Fruit fly (Drosophila melanogaster) whole organism, embryonic: ENCODE data around the gene cup.

ENCODE experiments used
- Asciz ChIP-seq: fragments of 200-800 bp; sonication (Bioruptor generic); optimal IDR thresholded peaks from 2 replicates; lab custom pipeline; 2017; ENCODE audit warnings: missing biosample characterization, mild to moderate bottlenecking, missing genetic modification characterization, missing genetic modification reagents
- CG10209 ChIP-seq: fragments of 200-800 bp; sonication (Bioruptor generic); optimal IDR thresholded peaks from 3 replicates; lab custom pipeline; 2017; ENCODE audit warnings: missing biosample characterization, mild to moderate bottlenecking, missing genetic modification characterization, missing genetic modification reagents
- CG10431 ChIP-seq: fragments of 200-800 bp; sonication (Bioruptor generic); optimal IDR thresholded peaks from 3 replicates; lab custom pipeline; 2018; ENCODE audit warnings: missing biosample characterization, mild to moderate bottlenecking, missing genetic modification characterization
- CG11085 ChIP-seq: fragments of 200-800 bp; sonication (Bioruptor generic); IDR thresholded peaks from 2 replicates; pipeline ENCODE4 v1.3.6; 2022; ENCODE audit warnings: missing biosample characterization, missing genetic modification characterization
- CG12659 ChIP-seq: fragments of 200-800 bp; sonication (Bioruptor generic); optimal IDR thresholded peaks from 3 replicates; lab custom pipeline; 2017; ENCODE audit warnings: mild to moderate bottlenecking, missing biosample characterization, missing genetic modification reagents, missing genetic modification characterization
- CG14667 ChIP-seq: fragments of 200-800 bp; sonication (Bioruptor generic); IDR thresholded peaks from 2 replicates; pipeline ENCODE4 v1.3.6; 2022; ENCODE audit warnings: missing biosample characterization, missing genetic modification characterization
- CG17385 ChIP-seq: fragments of 200-800 bp; sonication (Bioruptor generic); optimal IDR thresholded peaks from 3 replicates; lab custom pipeline; 2018; ENCODE audit warnings: missing biosample characterization, mild to moderate bottlenecking, missing genetic modification characterization
- CG2875 ChIP-seq: fragments of 200-800 bp; sonication (Bioruptor generic); optimal IDR thresholded peaks from 2 replicates; lab custom pipeline; 2017; ENCODE audit warnings: missing biosample characterization, mild to moderate bottlenecking, missing genetic modification characterization, missing genetic modification reagents
- CG3838 ChIP-seq: fragments of 200-800 bp; sonication (Bioruptor generic); optimal IDR thresholded peaks from 3 replicates; lab custom pipeline; 2016; ENCODE audit warnings: missing biosample characterization, missing genetic modification characterization
- CG4282 ChIP-seq: fragments of 200-800 bp; sonication (Bioruptor generic); optimal IDR thresholded peaks from 2 replicates; lab custom pipeline; 2016; ENCODE audit warnings: missing biosample characterization, missing genetic modification characterization
- CG4424 ChIP-seq: fragments of 200-800 bp; sonication (Bioruptor generic); optimal IDR thresholded peaks from 3 replicates; lab custom pipeline; 2016; ENCODE audit warnings: missing biosample characterization, missing genetic modification characterization
- CG4617 ChIP-seq: fragments of 200-800 bp; sonication (Bioruptor generic); optimal IDR thresholded peaks from 3 replicates; lab custom pipeline; 2016; ENCODE audit warnings: missing biosample characterization, missing genetic modification characterization, borderline replicate concordance
- CG4707 ChIP-seq: fragments of 200-800 bp; sonication (Bioruptor generic); optimal IDR thresholded peaks from 2 replicates; lab custom pipeline; 2018; ENCODE audit warnings: missing biosample characterization, mild to moderate bottlenecking, missing genetic modification characterization, moderate library complexity
- CG6175 ChIP-seq: fragments of 200-800 bp; sonication (Bioruptor generic); IDR thresholded peaks from 3 replicates; pipeline ENCODE4 v1.3.6; 2022; ENCODE audit warnings: missing biosample characterization, missing genetic modification characterization
- CG6854 ChIP-seq: fragments of 200-800 bp; sonication (Bioruptor generic); optimal IDR thresholded peaks from 3 replicates; lab custom pipeline; 2017; ENCODE audit warnings: missing biosample characterization, mild to moderate bottlenecking, missing genetic modification characterization
- Camta ChIP-seq: fragments of 200-800 bp; sonication (Bioruptor generic); optimal IDR thresholded peaks from 2 replicates; lab custom pipeline; 2016; ENCODE audit warnings: missing biosample characterization, missing genetic modification characterization
- D ChIP-seq, 2 experiments: fragments of 200-800 bp in 1 of 2; fragments of >200 bp in 1 of 2; sonication (Bioruptor generic) in 1 of 2; optimal IDR thresholded peaks; 2 replicates in 1 of 2; 3 replicates in 1 of 2; lab custom pipeline; 2017; ENCODE audit warnings: mild to moderate bottlenecking in 1 of 2, missing biosample characterization in 1 of 2, missing genetic modification characterization in 1 of 2, missing genetic modification reagents in 1 of 2
- Doc2 ChIP-seq: fragments of 200-800 bp; sonication (Bioruptor generic); IDR thresholded peaks from 2 replicates; pipeline ENCODE4 v1.3.6; 2022; ENCODE audit warnings: missing biosample characterization, missing genetic modification characterization
- Ets97D ChIP-seq: fragments of 200-800 bp; sonication (Bioruptor generic); optimal IDR thresholded peaks from 3 replicates; lab custom pipeline; 2016; ENCODE audit warnings: missing biosample characterization, missing genetic modification characterization
- HLHmδ ChIP-seq: fragments of 200-800 bp; sonication (Bioruptor generic); optimal IDR thresholded peaks from 2 replicates; lab custom pipeline; 2018; ENCODE audit warnings: missing biosample characterization, mild to moderate bottlenecking, missing genetic modification characterization, moderate library complexity
- Hr78 ChIP-seq, 2 experiments: fragments of 200-800 bp in 1 of 2; fragments of >200 bp in 1 of 2; sonication (Bioruptor generic) in 1 of 2; optimal IDR thresholded peaks; 2 replicates each; lab custom pipeline; 2017 to 2019; ENCODE audit warnings: missing biosample characterization in 2 of 2, missing genetic modification characterization in 2 of 2, mild to moderate bottlenecking in 1 of 2, moderate library complexity in 1 of 2
- Lpt ChIP-seq: fragments of >200 bp; optimal IDR thresholded peaks from 2 replicates; lab custom pipeline; 2018; ENCODE audit warnings: missing biosample characterization, missing genetic modification characterization
- Mad ChIP-seq: fragments of 200-800 bp; sonication (Bioruptor generic); optimal IDR thresholded peaks from 2 replicates; lab custom pipeline; 2016; ENCODE audit warnings: missing biosample characterization, missing genetic modification characterization
- Opbp ChIP-seq: fragments of 200-800 bp; sonication (Bioruptor generic); IDR thresholded peaks from 3 replicates; pipeline ENCODE4 v1.3.6; 2022; ENCODE audit warnings: missing biosample characterization, missing genetic modification characterization; ENCODE audit not compliant: partially characterized antibody
- Side ChIP-seq: fragments of 200-800 bp; sonication (Bioruptor generic); optimal IDR thresholded peaks from 2 replicates; lab custom pipeline; 2016; ENCODE audit warnings: missing biosample characterization, missing genetic modification characterization
- Sin3A ChIP-seq: fragments of >200 bp; optimal IDR thresholded peaks from 2 replicates; lab custom pipeline; 2018
- Usf ChIP-seq: fragments of 200-800 bp; sonication (Bioruptor generic); optimal IDR thresholded peaks from 2 replicates; lab custom pipeline; 2017; ENCODE audit warnings: missing genotype, missing biosample characterization, missing genetic modification characterization
- YL-1 ChIP-seq: fragments of 200-800 bp; sonication (Bioruptor generic); optimal IDR thresholded peaks from 3 replicates; lab custom pipeline; 2017; ENCODE audit warnings: missing biosample characterization, mild to moderate bottlenecking, missing genetic modification characterization
- al ChIP-seq: fragments of 200-800 bp; sonication (Bioruptor generic); IDR thresholded peaks from 2 replicates; pipeline ENCODE4 v1.3.6; 2022; ENCODE audit warnings: missing biosample characterization, missing genetic modification characterization
- btn ChIP-seq: fragments of 200-800 bp; sonication (Bioruptor generic); optimal IDR thresholded peaks from 2 replicates; lab custom pipeline; 2016; ENCODE audit warnings: missing biosample characterization, missing genetic modification characterization
- caup ChIP-seq: fragments of 200-800 bp; sonication (Bioruptor generic); optimal IDR thresholded peaks from 3 replicates; lab custom pipeline; 2017; ENCODE audit warnings: missing biosample characterization, mild to moderate bottlenecking, missing genetic modification characterization, moderate library complexity; ENCODE audit not compliant: severe bottlenecking
- cg ChIP-seq: fragments of 200-800 bp; sonication (Bioruptor generic); optimal IDR thresholded peaks from 3 replicates; lab custom pipeline; 2019; ENCODE audit warnings: missing biosample characterization, mild to moderate bottlenecking, missing genetic modification characterization, moderate library complexity
- croc ChIP-seq: fragments of 200-800 bp; sonication (Bioruptor generic); conservative IDR thresholded peaks from 3 replicates; pipeline ENCODE4 v1.3.6; 2022; ENCODE audit warnings: missing biosample characterization, missing genetic modification characterization
- da ChIP-seq: fragments of 200-800 bp; sonication (Bioruptor generic); optimal IDR thresholded peaks from 2 replicates; lab custom pipeline; 2016; ENCODE audit warnings: missing biosample characterization, missing genetic modification characterization
- dan ChIP-seq: fragments of 200-800 bp; sonication (Bioruptor generic); IDR thresholded peaks from 2 replicates; pipeline ENCODE4 v1.3.6; 2022; ENCODE audit warnings: missing biosample characterization, missing genetic modification characterization
- fd64A ChIP-seq: fragments of 200-800 bp; sonication (Bioruptor generic); optimal IDR thresholded peaks from 3 replicates; lab custom pipeline; 2018; ENCODE audit warnings: missing biosample characterization, mild to moderate bottlenecking, missing genetic modification characterization
- fd96Cb ChIP-seq: fragments of 200-800 bp; sonication (Bioruptor generic); optimal IDR thresholded peaks from 2 replicates; lab custom pipeline; 2018; ENCODE audit warnings: missing biosample characterization, mild to moderate bottlenecking, missing genetic modification characterization, moderate library complexity
- gce ChIP-seq: fragments of 200-800 bp; sonication (Bioruptor generic); IDR thresholded peaks from 3 replicates; pipeline ENCODE4 v1.3.6; 2022; ENCODE audit warnings: missing biosample characterization, missing genetic modification characterization
- hth ChIP-seq: fragments of >200 bp; optimal IDR thresholded peaks from 2 replicates; lab custom pipeline; 2017; ENCODE audit warnings: inconsistent platforms
- kni ChIP-seq: fragments of 200-800 bp; sonication (Bioruptor generic); optimal IDR thresholded peaks from 3 replicates; lab custom pipeline; 2017; ENCODE audit warnings: mild to moderate bottlenecking, missing biosample characterization, missing genetic modification reagents, missing genetic modification characterization
- knrl ChIP-seq: fragments of 200-800 bp; sonication (Bioruptor generic); IDR thresholded peaks from 3 replicates; pipeline ENCODE4 v1.3.6; 2022; ENCODE audit warnings: missing biosample characterization, missing genetic modification characterization; ENCODE audit not compliant: partially characterized antibody
- mam ChIP-seq: fragments of 200-800 bp; sonication (Bioruptor generic); optimal IDR thresholded peaks from 3 replicates; lab custom pipeline; 2016; ENCODE audit warnings: missing biosample characterization, missing genetic modification characterization
- pzg ChIP-seq: fragments of 200-800 bp; sonication (Bioruptor generic); optimal IDR thresholded peaks from 3 replicates; lab custom pipeline; 2018; ENCODE audit warnings: missing biosample characterization, mild to moderate bottlenecking, missing genetic modification characterization, moderate library complexity
- ro ChIP-seq: fragments of 200-800 bp; sonication (Bioruptor generic); IDR thresholded peaks from 2 replicates; pipeline ENCODE4 v1.3.6; 2022; ENCODE audit warnings: missing biosample characterization, missing genetic modification characterization
- row ChIP-seq: fragments of 200-800 bp; sonication (Bioruptor generic); IDR thresholded peaks from 3 replicates; pipeline ENCODE4 v1.3.6; 2022; ENCODE audit warnings: missing biosample characterization, missing genetic modification characterization
- sd ChIP-seq: fragments of 200-800 bp; sonication (Bioruptor generic); optimal IDR thresholded peaks from 3 replicates; lab custom pipeline; 2018; ENCODE audit warnings: missing biosample characterization, mild to moderate bottlenecking, missing genetic modification characterization, moderate library complexity
- sens ChIP-seq: fragments of 200-800 bp; sonication (Bioruptor generic); peaks from one replicate; lab custom pipeline; 2016; ENCODE audit warnings: missing biosample characterization, missing genetic modification characterization
- so ChIP-seq: fragments of 200-800 bp; sonication (Bioruptor generic); IDR thresholded peaks from 3 replicates; pipeline ENCODE4 v1.3.6; 2022; ENCODE audit warnings: missing biosample characterization, missing genetic modification characterization
- wdn ChIP-seq: fragments of 200-800 bp; sonication (Bioruptor generic); IDR thresholded peaks from 2 replicates; pipeline ENCODE4 v1.3.6; 2022; ENCODE audit warnings: missing biosample characterization, missing genetic modification characterization
- zfh2 ChIP-seq: fragments of 200-800 bp; sonication (Bioruptor generic); optimal IDR thresholded peaks from 2 replicates; lab custom pipeline; 2016; ENCODE audit warnings: missing biosample characterization, missing genetic modification characterization

Gene cup

DNA sequence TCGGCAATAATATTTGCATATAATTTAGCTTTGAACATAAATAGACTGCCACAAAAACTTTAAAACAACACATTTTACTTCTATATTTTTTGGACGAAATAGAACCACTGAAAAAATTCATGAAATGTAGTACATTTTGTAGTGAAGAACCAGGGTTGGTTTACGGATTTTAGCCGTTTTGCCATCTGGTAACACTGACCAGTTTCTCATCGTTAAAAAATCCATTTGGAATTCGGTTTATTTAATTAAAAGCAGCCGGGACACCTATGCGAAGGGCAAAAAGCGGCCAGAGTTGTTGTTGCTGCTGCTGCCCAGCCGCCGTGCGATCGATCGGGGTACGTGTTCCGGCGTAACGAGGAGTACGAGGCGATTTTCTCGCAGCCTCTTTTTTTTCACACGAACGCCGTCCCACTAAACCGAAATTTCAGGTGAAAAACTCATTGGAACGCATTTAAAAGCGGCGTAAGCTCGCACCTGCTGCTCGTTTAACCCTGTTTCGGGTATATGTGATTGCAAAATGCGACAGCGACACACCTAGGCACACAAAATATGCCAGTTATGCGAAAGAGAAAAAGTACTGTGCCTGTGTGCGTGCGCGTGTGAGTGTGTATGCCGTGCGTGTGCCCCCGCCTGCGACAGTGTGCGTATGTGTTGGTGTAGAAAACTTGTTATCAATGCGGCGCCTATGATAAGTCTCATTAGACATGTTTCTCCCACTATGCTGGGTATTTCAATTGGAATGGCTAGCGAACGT, 60.5 kb downstream of the cup start, which contains the start of gene Liprin-alpha (continued):
- TF ChIP-seq CG14667 (GFP tag; lab: Robert Waterston, UW) (no peak), Side (GFP tag; lab: Kevin White, UChicago) (no peak), al (GFP tag; lab: Robert Waterston, UW) (no peak), Doc2 (no peak), CG12659 (GFP tag; lab: Kevin White, UChicago) (no peak), caup (GFP tag; lab: Kevin White, UChicago) (no peak), Asciz (no peak), hth (lab: Kevin White, UChicago) (no peak), Hr78 (GFP tag; optimal IDR thresholded peaks at IDR 0.05; lab: Kevin White, UChicago) (peak in 1 of 2 experiments; percentile 57), HLHmδ (GFP tag; lab: Kevin White, UChicago) (no peak), D (optimal IDR thresholded peaks at IDR 0.05; lab: Kevin White, UChicago) (peak; percentile 84), D (GFP tag; optimal IDR thresholded peaks at IDR 0.05; lab: Kevin White, UChicago) (no peak), sens (GFP tag; lab: Kevin White, UChicago) (peak; percentile 43), CG6175 (GFP tag; lab: Robert Waterston, UW) (peak; percentile 96), so (GFP tag; lab: Robert Waterston, UW) (no peak), kni (GFP tag; lab: Kevin White, UChicago) (no peak), zfh2 (GFP tag; lab: Kevin White, UChicago) (no peak), CG6854 (no peak), CG10431 (GFP tag; lab: Kevin White, UChicago) (no peak), CG4617 (GFP tag; lab: Kevin White, UChicago) (peak; percentile 80), CG4282 (GFP tag; lab: Kevin White, UChicago) (no peak), da (GFP tag; lab: Kevin White, UChicago) (no peak), Sin3A (lab: Kevin White, UChicago) (peak; percentile 41), Ets97D (GFP tag; lab: Kevin White, UChicago) (peak; percentile 8), CG10209 (no peak), gce (GFP tag; lab: Robert Waterston, UW) (no peak), Mad (no peak), fd64A (no peak), Lpt (GFP tag; lab: Kevin White, UChicago) (no peak), CG3838 (GFP tag; lab: Kevin White, UChicago) (no peak), Usf (GFP tag; lab: Kevin White, UChicago) (no peak), CG4424 (no peak), pzg (GFP tag; lab: Kevin White, UChicago) (peak; percentile 36), Opbp (GFP tag; lab: Robert Waterston, UW) (peak; percentile 29; the same call in 1 of the 3 replicates), sd (peak; percentile 99), Camta (GFP tag; lab: Kevin White, UChicago) (no peak), mam (GFP tag; lab: Kevin White, UChicago) (no peak), croc (GFP tag; lab: Robert Waterston, UW) (no peak), CG2875 (GFP tag; lab: Kevin White, UChicago) (no peak), CG17385 (no peak), btn (GFP tag; lab: Kevin White, UChicago) (no peak), CG11085 (GFP tag; lab: Robert Waterston, UW) (no peak), cg (GFP tag; lab: Kevin White, UChicago) (peak; percentile 99), YL-1 (GFP tag; lab: Kevin White, UChicago) (peak; percentile 86), ro (GFP tag; lab: Robert Waterston, UW) (no peak), dan (GFP tag; lab: Robert Waterston, UW) (no peak), fd96Cb (tag; lab: Kevin White, UChicago) (no peak), knrl (no peak), wdn (GFP tag; lab: Robert Waterston, UW) (no peak), row (GFP tag; lab: Robert Waterston, UW) (no peak), CG4707 (GFP tag; lab: Kevin White, UChicago) (no peak)
